Fruit fly (Drosophila melanogaster) whole organism, adult: ENCODE measurements around the gene SrpRalpha.

Experiments used
- CG33017 ChIP-seq: fragments of 200-800 bp; sonication (Bioruptor generic); optimal IDR thresholded peaks from 2 replicates; lab custom pipeline; 2018; ENCODE audit warnings: missing biosample characterization, mild to moderate bottlenecking, missing genetic modification characterization, moderate library complexity
- cnc ChIP-seq, 2 experiments: fragments of >200 bp; optimal IDR thresholded peaks; 2 replicates each; lab custom pipeline; 2017
- pad ChIP-seq: fragments of 200-800 bp; sonication (Bioruptor generic); optimal IDR thresholded peaks from 3 replicates; lab custom pipeline; 2017; ENCODE audit warnings: missing biosample characterization, missing genetic modification characterization, mild to moderate bottlenecking, moderate library complexity, missing genetic modification reagents
- toe ChIP-seq: fragments of 200-800 bp; sonication (Bioruptor generic); optimal IDR thresholded peaks from 2 replicates; lab custom pipeline; 2016; ENCODE audit warnings: missing biosample characterization, missing genetic modification characterization

DNA sequence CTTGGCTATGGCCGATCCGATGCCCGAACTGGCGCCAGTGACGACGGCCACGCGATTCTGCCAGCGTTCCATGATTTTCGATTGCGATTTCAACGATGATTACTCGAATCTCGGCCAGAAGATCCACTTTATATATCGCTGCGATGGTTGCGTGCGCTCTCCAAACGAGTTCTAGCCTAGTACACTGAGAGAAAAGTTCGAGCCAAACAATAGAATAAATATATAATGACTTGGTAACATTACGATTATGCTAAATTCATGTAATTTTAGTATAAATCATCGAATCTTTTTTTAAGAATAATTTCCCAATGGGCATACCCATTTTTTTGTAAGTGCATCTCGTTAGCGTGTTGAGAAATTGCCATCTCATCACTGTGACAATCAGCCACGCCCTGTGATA is 40.1 kb upstream of the SrpRalpha start, which contains the start of gene Antdh:
- TF ChIP-seq toe (GFP tag; lab: Kevin White, UChicago), result no peak
- no peak for TF ChIP-seq pad (GFP tag; lab: Kevin White, UChicago)
- TF ChIP-seq CG33017, result no peak
- TF ChIP-seq cnc (optimal IDR thresholded peaks at IDR 0.05; lab: Kevin White, UChicago), result no peak
